Fruit fly (Drosophila melanogaster) whole organism, embryonic: ENCODE data around the gene CG33514.

Experiments used
- CG11093 ChIP-seq: fragments of 200-800 bp; sonication (Bioruptor generic); IDR thresholded peaks from 3 replicates; pipeline ENCODE4 v1.3.6; 2022; ENCODE audit warnings: missing biosample characterization, missing genetic modification characterization
- CG11560 ChIP-seq: fragments of 200-800 bp; sonication (Bioruptor generic); IDR thresholded peaks from 3 replicates; pipeline ENCODE4 v1.3.6; 2022; ENCODE audit warnings: missing biosample characterization, missing genetic modification characterization
- CG11696 ChIP-seq: fragments of 200-800 bp; sonication (Bioruptor generic); IDR thresholded peaks from 2 replicates; pipeline ENCODE4 v1.3.6; 2022; ENCODE audit warnings: missing biosample characterization, missing genetic modification characterization
- CG13894 ChIP-seq: fragments of 200-800 bp; sonication (Bioruptor generic); optimal IDR thresholded peaks from 3 replicates; lab custom pipeline; 2018; ENCODE audit warnings: missing biosample characterization, mild to moderate bottlenecking, missing genetic modification characterization, moderate library complexity
- CG15011 ChIP-seq: fragments of 200-800 bp; sonication (Bioruptor generic); optimal IDR thresholded peaks from 3 replicates; lab custom pipeline; 2018; ENCODE audit warnings: missing biosample characterization, mild to moderate bottlenecking, missing genetic modification characterization
- CG15073 ChIP-seq: fragments of 200-800 bp; sonication (Bioruptor generic); optimal IDR thresholded peaks from 2 replicates; lab custom pipeline; 2016; ENCODE audit warnings: missing biosample characterization, missing genetic modification characterization
- CG17186 ChIP-seq: fragments of 200-800 bp; sonication (Bioruptor generic); optimal IDR thresholded peaks from 3 replicates; lab custom pipeline; 2017; ENCODE audit warnings: missing biosample characterization, missing genetic modification reagents, missing genetic modification characterization
- CG17328 ChIP-seq: fragments of 200-800 bp; sonication (Bioruptor generic); IDR thresholded peaks from 2 replicates; pipeline ENCODE4 v1.3.6; 2022; ENCODE audit warnings: missing biosample characterization, missing genetic modification characterization
- CG17385 ChIP-seq: fragments of 200-800 bp; sonication (Bioruptor generic); optimal IDR thresholded peaks from 3 replicates; lab custom pipeline; 2018; ENCODE audit warnings: missing biosample characterization, mild to moderate bottlenecking, missing genetic modification characterization
- CG18619 ChIP-seq: fragments of 200-800 bp; sonication (Bioruptor generic); optimal IDR thresholded peaks from 3 replicates; lab custom pipeline; 2017; ENCODE audit warnings: missing biosample characterization, mild to moderate bottlenecking, missing genetic modification characterization
- CG30431 ChIP-seq: fragments of 200-800 bp; sonication (Bioruptor generic); optimal IDR thresholded peaks from 2 replicates; lab custom pipeline; 2017; ENCODE audit warnings: missing biosample characterization, missing genetic modification characterization
- CG31365 ChIP-seq: fragments of 200-800 bp; sonication (Bioruptor generic); optimal IDR thresholded peaks from 2 replicates; lab custom pipeline; 2018; ENCODE audit warnings: missing biosample characterization, mild to moderate bottlenecking, missing genetic modification characterization
- CG3163 ChIP-seq: fragments of 200-800 bp; sonication (Bioruptor generic); optimal IDR thresholded peaks from 3 replicates; lab custom pipeline; 2016; ENCODE audit warnings: missing biosample characterization, missing genetic modification characterization
- CG33557 ChIP-seq: fragments of 200-800 bp; sonication (Bioruptor generic); optimal IDR thresholded peaks from 2 replicates; lab custom pipeline; 2019; ENCODE audit warnings: missing biosample characterization, mild to moderate bottlenecking, missing genetic modification characterization, moderate library complexity
- CG4854 ChIP-seq: fragments of 200-800 bp; sonication (Bioruptor generic); optimal IDR thresholded peaks from 2 replicates; lab custom pipeline; 2016; ENCODE audit warnings: missing biosample characterization, missing genetic modification characterization, inconsistent platforms
- CG6683 ChIP-seq: fragments of 200-800 bp; sonication (Bioruptor generic); optimal IDR thresholded peaks from 2 replicates; lab custom pipeline; 2017; ENCODE audit warnings: missing biosample characterization, mild to moderate bottlenecking, missing genetic modification characterization, missing genetic modification reagents
- CG8924 ChIP-seq: fragments of 200-800 bp; optimal IDR thresholded peaks from 3 replicates; lab custom pipeline; 2019; ENCODE audit warnings: missing biosample characterization, mild to moderate bottlenecking, missing genetic modification characterization, moderate library complexity
- CG9215 ChIP-seq: fragments of 200-800 bp; sonication (Bioruptor generic); IDR thresholded peaks from 2 replicates; pipeline ENCODE4 v1.3.6; 2022; ENCODE audit warnings: missing biosample characterization, missing genetic modification characterization
- E2f2 ChIP-seq: fragments of 200-800 bp; sonication (Bioruptor generic); IDR thresholded peaks from 2 replicates; pipeline ENCODE4 v1.3.6; 2022; ENCODE audit warnings: missing biosample characterization, missing genetic modification characterization
- H15 ChIP-seq: fragments of 200-800 bp; sonication (Bioruptor generic); IDR thresholded peaks from 3 replicates; pipeline ENCODE4 v1.3.6; 2022; ENCODE audit warnings: missing biosample characterization, missing genetic modification characterization
- Hr39 ChIP-seq: fragments of >200 bp; optimal IDR thresholded peaks from 2 replicates; lab custom pipeline; 2017
- Hr51 ChIP-seq, 2 experiments: fragments of 200-800 bp; sonication (Bioruptor generic); optimal IDR thresholded peaks; 2 replicates in 1 of 2; 3 replicates in 1 of 2; lab custom pipeline; 2016 to 2018; ENCODE audit warnings: missing biosample characterization in 2 of 2, missing genetic modification characterization in 2 of 2, mild to moderate bottlenecking in 1 of 2, moderate library complexity in 1 of 2
- Hr78 ChIP-seq, 2 experiments: fragments of 200-800 bp in 1 of 2; fragments of >200 bp in 1 of 2; sonication (Bioruptor generic) in 1 of 2; optimal IDR thresholded peaks; 2 replicates each; lab custom pipeline; 2017 to 2019; ENCODE audit warnings: missing biosample characterization in 2 of 2, missing genetic modification characterization in 2 of 2, mild to moderate bottlenecking in 1 of 2, moderate library complexity in 1 of 2
- Lim3 ChIP-seq: fragments of 200-800 bp; sonication (Bioruptor generic); IDR thresholded peaks from 2 replicates; pipeline ENCODE4 v1.3.6; 2022; ENCODE audit warnings: missing biosample characterization, missing genetic modification characterization
- MTF-1 ChIP-seq: fragments of 200-800 bp; sonication (Bioruptor generic); optimal IDR thresholded peaks from 2 replicates; lab custom pipeline; 2018; ENCODE audit warnings: missing biosample characterization, mild to moderate bottlenecking, missing genetic modification characterization, borderline replicate concordance
- Myb ChIP-seq: fragments of 200-800 bp; sonication (Bioruptor generic); optimal IDR thresholded peaks from 2 replicates; lab custom pipeline; 2016; ENCODE audit warnings: missing biosample characterization, missing genetic modification characterization
- NK7.1 ChIP-seq: fragments of 200-800 bp; sonication (Bioruptor generic); optimal IDR thresholded peaks from 3 replicates; lab custom pipeline; 2016; ENCODE audit warnings: missing biosample characterization, missing genetic modification characterization
- Nf-YB ChIP-seq: fragments of 200-800 bp; sonication (Bioruptor generic); optimal IDR thresholded peaks from 3 replicates; lab custom pipeline; 2019; ENCODE audit warnings: missing biosample characterization, mild to moderate bottlenecking, missing genetic modification characterization, moderate library complexity
- Opbp ChIP-seq: fragments of 200-800 bp; sonication (Bioruptor generic); IDR thresholded peaks from 3 replicates; pipeline ENCODE4 v1.3.6; 2022; ENCODE audit warnings: missing biosample characterization, missing genetic modification characterization; ENCODE audit not compliant: partially characterized antibody
- Rx ChIP-seq: fragments of 200-800 bp; sonication (Bioruptor generic); IDR thresholded peaks from 2 replicates; pipeline ENCODE4 v1.3.6; 2022; ENCODE audit warnings: missing biosample characterization, missing genetic modification characterization
- Sox100B ChIP-seq: fragments of 200-800 bp; sonication (Bioruptor generic); optimal IDR thresholded peaks from 3 replicates; lab custom pipeline; 2018; ENCODE audit warnings: missing biosample characterization, mild to moderate bottlenecking, missing genetic modification characterization
- Ssrp ChIP-seq: fragments of 200-800 bp; sonication (Bioruptor generic); optimal IDR thresholded peaks from 2 replicates; lab custom pipeline; 2018; ENCODE audit warnings: missing biosample characterization, mild to moderate bottlenecking, missing genetic modification characterization, moderate library complexity
- bowl ChIP-seq: fragments of 200-800 bp; sonication (Bioruptor generic); IDR thresholded peaks from 2 replicates; pipeline ENCODE4 v1.3.6; 2022; ENCODE audit warnings: missing biosample characterization, missing genetic modification characterization
- btn ChIP-seq: fragments of 200-800 bp; sonication (Bioruptor generic); optimal IDR thresholded peaks from 2 replicates; lab custom pipeline; 2016; ENCODE audit warnings: missing biosample characterization, missing genetic modification characterization
- chif ChIP-seq, 2 experiments: fragments of 200-800 bp; sonication (Bioruptor generic); optimal IDR thresholded peaks; 3 replicates each; lab custom pipeline; 2016; ENCODE audit warnings: missing biosample characterization in 2 of 2, missing genetic modification characterization in 2 of 2
- dati ChIP-seq: fragments of 200-800 bp; sonication (Bioruptor generic); IDR thresholded peaks from 2 replicates; pipeline ENCODE4 v1.3.6; 2022; ENCODE audit warnings: missing biosample characterization, missing genetic modification characterization
- dmrt11E ChIP-seq: fragments of 200-800 bp; sonication (Bioruptor generic); optimal IDR thresholded peaks from 3 replicates; lab custom pipeline; 2018; ENCODE audit warnings: missing biosample characterization, mild to moderate bottlenecking, missing genetic modification characterization, moderate library complexity
- fu2 ChIP-seq: fragments of 200-800 bp; sonication (Bioruptor generic); optimal IDR thresholded peaks from 2 replicates; lab custom pipeline; 2016; ENCODE audit warnings: missing biosample characterization, missing genetic modification characterization
- gro ChIP-seq: fragments of 200-800 bp; sonication (Bioruptor generic); optimal IDR thresholded peaks from 2 replicates; lab custom pipeline; 2016; ENCODE audit warnings: missing biosample characterization, missing genetic modification characterization
- lola ChIP-seq, 3 experiments: fragments of >200 bp in 2 of 3; fragments of 200-800 bp in 1 of 3; sonication (Bioruptor generic) in 1 of 3; optimal IDR thresholded peaks; 2 replicates each; lab custom pipeline; 2017 to 2019; ENCODE audit warnings: missing biosample characterization in 3 of 3, missing genetic modification characterization in 3 of 3, mild to moderate bottlenecking in 1 of 3, moderate library complexity in 1 of 3
- luna ChIP-seq: fragments of 200-800 bp; sonication (Bioruptor generic); optimal IDR thresholded peaks from 2 replicates; lab custom pipeline; 2016; ENCODE audit warnings: missing biosample characterization, missing genetic modification characterization
- mam ChIP-seq: fragments of 200-800 bp; sonication (Bioruptor generic); optimal IDR thresholded peaks from 3 replicates; lab custom pipeline; 2016; ENCODE audit warnings: missing biosample characterization, missing genetic modification characterization
- nerfin-1 ChIP-seq: fragments of 200-800 bp; sonication (Bioruptor generic); optimal IDR thresholded peaks from 3 replicates; lab custom pipeline; 2019; ENCODE audit warnings: missing biosample characterization, mild to moderate bottlenecking, missing genetic modification characterization, moderate library complexity
- odd ChIP-seq: fragments of 200-800 bp; sonication (Bioruptor generic); optimal IDR thresholded peaks from 2 replicates; lab custom pipeline; 2017; ENCODE audit warnings: missing biosample characterization, mild to moderate bottlenecking, missing genetic modification characterization
- org-1 ChIP-seq: fragments of 200-800 bp; sonication (Bioruptor generic); optimal IDR thresholded peaks from 2 replicates; lab custom pipeline; 2017; ENCODE audit warnings: missing biosample characterization, missing genetic modification characterization
- sd ChIP-seq: fragments of 200-800 bp; sonication (Bioruptor generic); optimal IDR thresholded peaks from 3 replicates; lab custom pipeline; 2018; ENCODE audit warnings: missing biosample characterization, mild to moderate bottlenecking, missing genetic modification characterization, moderate library complexity
- slbo ChIP-seq: fragments of 200-800 bp; sonication (Bioruptor generic); IDR thresholded peaks from 2 replicates; pipeline ENCODE4 v1.3.6; 2022; ENCODE audit warnings: missing biosample characterization, missing genetic modification characterization
- sna ChIP-seq: fragments of 200-800 bp; sonication (Bioruptor generic); IDR thresholded peaks from 2 replicates; pipeline ENCODE4 v1.3.6; 2022; ENCODE audit warnings: missing biosample characterization, missing genetic modification characterization; ENCODE audit not compliant: partially characterized antibody
- tin ChIP-seq: fragments of 200-800 bp; sonication (Bioruptor generic); optimal IDR thresholded peaks from 3 replicates; lab custom pipeline; 2016; ENCODE audit warnings: missing biosample characterization, missing genetic modification characterization
- ttk ChIP-seq: fragments of 200-800 bp; sonication (Bioruptor generic); IDR thresholded peaks from 2 replicates; pipeline ENCODE4 v2.1.2; 2022; ENCODE audit warnings: missing biosample characterization, missing genetic modification characterization

Gene CG33514

dm6 chr3L:4403180-4403769 is 38.0 kb downstream of the CG33514 start, which contains the start of gene Syx17 (continued):
- peak; percentile 43 for TF ChIP-seq ttk (GFP tag; lab: Robert Waterston, UW)
- no peak for TF ChIP-seq odd (GFP tag; lab: Kevin White, UChicago)
- TF ChIP-seq bowl = no peak
- peak; percentile 38 for TF ChIP-seq Myb (GFP tag; lab: Kevin White, UChicago)
- TF ChIP-seq Sox100B (GFP tag; lab: Kevin White, UChicago) = peak; percentile 34
- TF ChIP-seq CG33557 (GFP tag; lab: Kevin White, UChicago) = no peak
- TF ChIP-seq CG6683 (GFP tag; lab: Kevin White, UChicago) = no peak
- TF ChIP-seq Ssrp (tag; lab: Kevin White, UChicago) = peak; percentile 25
- TF ChIP-seq CG11560 = peak; percentile 99
- TF ChIP-seq MTF-1 = no peak
- TF ChIP-seq CG17385 (GFP tag; lab: Kevin White, UChicago) = peak; percentile 18
- peak; percentile 81 for TF ChIP-seq sna
- TF ChIP-seq luna (GFP tag; lab: Kevin White, UChicago) = peak; percentile 59
- peak in 1 of 3 experiments; percentile 33 for TF ChIP-seq lola (GFP tag; optimal IDR thresholded peaks at IDR 0.05; lab: Kevin White, UChicago)
- TF ChIP-seq sd (tag; lab: Kevin White, UChicago) = peak; percentile 29
- TF ChIP-seq Opbp (GFP tag; lab: Robert Waterston, UW) = peak; percentile 93
- peak; percentile 29 for TF ChIP-seq CG18619 (GFP tag; lab: Kevin White, UChicago)
- peak; percentile 81 for TF ChIP-seq CG8924 (tag; lab: Kevin White, UChicago)
- peak; percentile 78 for TF ChIP-seq mam (GFP tag; lab: Kevin White, UChicago)
- TF ChIP-seq Nf-YB = peak; percentile 36
- no peak for TF ChIP-seq Lim3 (GFP tag; lab: Robert Waterston, UW)
- no peak for TF ChIP-seq Rx
- TF ChIP-seq CG31365 = peak; percentile 2
- TF ChIP-seq CG15073 (GFP tag; lab: Kevin White, UChicago) = no peak
- TF ChIP-seq Hr51 (GFP tag; optimal IDR thresholded peaks at IDR 0.05; lab: Kevin White, UChicago) = peak; percentile 60 to 74
- peak; percentile 55 for TF ChIP-seq E2f2 (GFP tag; lab: Robert Waterston, UW)
- peak in 1 of 2 experiments; percentile 43 for TF ChIP-seq chif (GFP tag; optimal IDR thresholded peaks at IDR 0.05; lab: Kevin White, UChicago)
- TF ChIP-seq gro (GFP tag; lab: Kevin White, UChicago) = no peak
- TF ChIP-seq CG9215 = peak; percentile 38; the same call in 1 of the 2 replicates
- peak; percentile 62 for TF ChIP-seq tin
- TF ChIP-seq Hr78 (GFP tag; optimal IDR thresholded peaks at IDR 0.05; lab: Kevin White, UChicago) = peak; percentile 76 to 100
- 0 out of 2 replicates have a peak, but pooled peaks have one; percentile 42 for TF ChIP-seq CG17328 (GFP tag; lab: Robert Waterston, UW)
- TF ChIP-seq CG11093 (GFP tag; lab: Robert Waterston, UW) = no peak
- no peak for TF ChIP-seq NK7.1 (GFP tag; lab: Kevin White, UChicago)
- TF ChIP-seq H15 = no peak
- peak; percentile 99 for TF ChIP-seq CG11696 (GFP tag; lab: Robert Waterston, UW)
- peak; percentile 97 for TF ChIP-seq CG17186
- TF ChIP-seq dmrt11E (tag; lab: Kevin White, UChicago) = peak; percentile 54
- TF ChIP-seq CG3163 (GFP tag; lab: Kevin White, UChicago) = peak; percentile 48
- TF ChIP-seq fu2 (GFP tag; lab: Kevin White, UChicago) = peak; percentile 49
- no peak for TF ChIP-seq org-1 (GFP tag; lab: Kevin White, UChicago)
- TF ChIP-seq CG15011 (GFP tag; lab: Kevin White, UChicago) = no peak
- TF ChIP-seq CG30431 = no peak
- TF ChIP-seq dati = no peak
- peak; percentile 2 for TF ChIP-seq nerfin-1 (tag; lab: Kevin White, UChicago)
- peak; percentile 62 for TF ChIP-seq CG4854 (GFP tag; lab: Kevin White, UChicago)
- TF ChIP-seq CG13894 (tag; lab: Kevin White, UChicago) = peak; percentile 69
- TF ChIP-seq slbo (GFP tag; lab: Robert Waterston, UW) = peak; percentile 79
- TF ChIP-seq Hr39 (lab: Kevin White, UChicago) = no peak
- TF ChIP-seq btn (GFP tag; lab: Kevin White, UChicago) = no peak
